Worm (Caenorhabditis elegans) whole organism, mixed stage, embryonic: Measurements from ENCODE around the gene tmem-24.

Experiments used
- ces-1 ChIP-seq: fragments of 150-350 bp; optimal IDR thresholded peaks from 2 replicates; lab custom pipeline; 2014; ENCODE audit warnings: missing biosample characterization, missing genetic modification reagents, missing genetic modification characterization
- elt-1 ChIP-seq: sonication (generic microtip); optimal IDR thresholded peaks from 2 replicates; lab custom pipeline; 2017; ENCODE audit warnings: missing genetic modification characterization, mild to moderate bottlenecking, missing compliant biosample characterization, antibody characterized with exemption, moderate library complexity, borderline replicate concordance; ENCODE audit not compliant: insufficient read depth
- flh-1 ChIP-seq: fragments of 200-800 bp; sonication (Bioruptor generic); optimal IDR thresholded peaks from 2 replicates; lab custom pipeline; 2018; ENCODE audit warnings: mild to moderate bottlenecking, missing genetic modification characterization, moderate library complexity, missing compliant biosample characterization
- mab-5 ChIP-seq: fragments of 150-350 bp; optimal IDR thresholded peaks from 2 replicates; lab custom pipeline; 2014; ENCODE audit warnings: missing biosample characterization, missing genetic modification characterization
- mep-1 ChIP-seq: fragments of 150-350 bp; optimal IDR thresholded peaks from 2 replicates; lab custom pipeline; 2017; ENCODE audit warnings: missing biosample characterization, missing genetic modification reagents, missing genetic modification characterization, inconsistent platforms
- nhr-237 ChIP-seq: fragments of 150-350 bp; optimal IDR thresholded peaks from 2 replicates; lab custom pipeline; 2014; ENCODE audit warnings: missing biosample characterization, missing genetic modification characterization
- nhr-28 ChIP-seq: fragments of 150-350 bp; optimal IDR thresholded peaks from 2 replicates; lab custom pipeline; 2014; ENCODE audit warnings: missing biosample characterization, missing genetic modification characterization
- sptf-1 ChIP-seq: sonication (generic microtip); optimal IDR thresholded peaks from 2 replicates; lab custom pipeline; 2017; ENCODE audit warnings: mild to moderate bottlenecking, missing genetic modification characterization, moderate library complexity, missing compliant biosample characterization
- unc-62 ChIP-seq: fragments of 150-350 bp; optimal IDR thresholded peaks from 2 replicates; lab custom pipeline; 2014; ENCODE audit warnings: missing biosample characterization, missing genetic modification reagents, missing genetic modification characterization
- ztf-11 ChIP-seq: fragments of 150-350 bp; optimal IDR thresholded peaks from 2 replicates; lab custom pipeline; 2014; ENCODE audit warnings: missing biosample characterization, missing genetic modification characterization

- TF ChIP-seq elt-1 (tag; lab: Kevin White, UChicago) (no peak), ces-1 (GFP tag; lab: Kevin White, UChicago) (no peak), unc-62 (GFP tag; lab: Kevin White, UChicago) (no peak), ztf-11 (no peak), nhr-237 (tag; lab: Kevin White, UChicago) (no peak), sptf-1 (no peak), mab-5 (tag; lab: Kevin White, UChicago) (no peak), nhr-28 (no peak), mep-1 (tag; lab: Kevin White, UChicago) (no peak), flh-1 (GFP tag; lab: Kevin White, UChicago) (no peak)
Measured at ce11 chrX:3628016-3628415, 16.7 kb downstream of the tmem-24 start, which contains the start of gene vep-2.
